Fruit fly (Drosophila melanogaster) whole organism: Measurements from ENCODE around the gene ich.
A peak's percentile ranks its signal among the peaks of the same experiment; 100 is the strongest.

Experiments
- CG8478 ChIP-seq: fragments of >200 bp; optimal IDR thresholded peaks from 2 replicates; lab custom pipeline; 2018; ENCODE audit warnings: inconsistent platforms
- Dll ChIP-seq: fragments of >200 bp; optimal IDR thresholded peaks from 2 replicates; lab custom pipeline; 2017
- EcR ChIP-seq, 2 experiments: fragments of >200 bp; optimal IDR thresholded peaks; 2 replicates each; lab custom pipeline; 2017; ENCODE audit warnings: missing biosample characterization in 2 of 2, missing genetic modification characterization in 2 of 2, missing genetic modification reagents in 2 of 2
- pan ChIP-seq: fragments of >200 bp; optimal IDR thresholded peaks from 2 replicates; lab custom pipeline; 2017
- psq ChIP-seq: fragments of >200 bp; optimal IDR thresholded peaks from 2 replicates; lab custom pipeline; 2017
- usp ChIP-seq: fragments of >200 bp; optimal IDR thresholded peaks from 2 replicates; lab custom pipeline; 2017; ENCODE audit warnings: missing biosample characterization, missing genetic modification characterization, mixed read lengths

- TF ChIP-seq CG8478 (lab: Kevin White, UChicago) (no peak), pan (lab: Kevin White, UChicago) (no peak), psq (lab: Kevin White, UChicago) (no peak), EcR (GFP tag; optimal IDR thresholded peaks at IDR 0.05; lab: Kevin White, UChicago) (peak in 1 of 2 experiments; percentile 26), usp (GFP tag; lab: Kevin White, UChicago) (no peak), Dll (lab: Kevin White, UChicago) (no peak)
These were observed 34.8 kb downstream of the ich start for dm6 chr3R:8927817-8928625.
